Worm (Caenorhabditis elegans): ENCODE results near the gene lron-7.

lron-7 gene

DNA sequence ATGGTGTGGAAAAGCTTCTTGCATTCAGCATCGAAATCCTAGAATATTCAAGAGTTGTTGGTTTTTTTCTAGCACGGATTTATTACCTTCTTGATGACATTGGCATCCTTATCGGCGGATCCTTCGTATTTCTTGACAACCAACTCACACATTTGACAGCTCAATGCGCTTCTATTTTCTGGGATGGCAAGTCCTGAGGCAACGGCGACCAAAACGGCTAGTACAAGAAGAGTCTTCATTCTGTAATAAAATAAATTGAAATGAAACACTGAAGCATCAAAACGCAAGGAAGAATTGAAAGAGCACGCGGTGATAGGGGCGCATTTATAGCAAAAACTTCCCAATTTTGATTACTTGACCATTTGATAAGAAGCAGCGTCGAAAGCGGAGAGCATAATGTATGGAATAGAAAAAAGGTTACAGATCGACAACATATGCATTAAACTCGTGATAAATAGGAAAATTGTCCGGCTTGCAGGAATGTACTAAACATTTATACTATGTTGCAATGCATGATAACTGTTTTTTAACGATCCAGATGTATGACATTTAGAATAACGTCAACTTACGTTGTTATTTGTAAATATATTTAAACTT lies 28.3 kb downstream of the lron-7 start, which contains the start of gene spp-5 (continued):
- TF ChIP-seq ceh-82 (tag; optimal IDR thresholded peaks at IDR 0.05) = no peak
- no peak for TF ChIP-seq hlh-4 (tag; optimal IDR thresholded peaks at IDR 0.05)
- no peak for TF ChIP-seq pqm-1 (tag; optimal IDR thresholded peaks at IDR 0.05)
- no peak for TF ChIP-seq nhr-11 (tag; optimal IDR thresholded peaks at IDR 0.05)
- TF ChIP-seq unc-86 (tag; optimal IDR thresholded peaks at IDR 0.05) = no peak
- no peak for TF ChIP-seq fkh-4 (tag; optimal IDR thresholded peaks at IDR 0.05; ENCODE audit: borderline replicate concordance)
- no peak for TF ChIP-seq sptf-1 (tag; optimal IDR thresholded peaks at IDR 0.05)
- no peak for TF ChIP-seq ztf-11 (tag; optimal IDR thresholded peaks at IDR 0.05)
- TF ChIP-seq elt-2 (tag; optimal IDR thresholded peaks at IDR 0.05) = peak; percentile 95
- TF ChIP-seq fos-1 (tag; optimal IDR thresholded peaks at IDR 0.05) = no peak
- no peak for TF ChIP-seq tbx-2 (tag; optimal IDR thresholded peaks at IDR 0.05)
- TF ChIP-seq C34B4.2 (tag; optimal IDR thresholded peaks at IDR 0.05) = no peak
- TF ChIP-seq nhr-76 (tag; optimal IDR thresholded peaks at IDR 0.05) = no peak
- TF ChIP-seq swsn-7 (tag; optimal IDR thresholded peaks at IDR 0.05) = no peak
- no peak for TF ChIP-seq Y116A8C.19 (tag; optimal IDR thresholded peaks at IDR 0.05; ENCODE audit: borderline replicate concordance)
- no peak for TF ChIP-seq lsy-2 (tag; optimal IDR thresholded peaks at IDR 0.05)
- no peak for TF ChIP-seq irx-1 (tag; optimal IDR thresholded peaks at IDR 0.05)
- TF ChIP-seq ceh-90 (tag; optimal IDR thresholded peaks at IDR 0.05) = no peak
- TF ChIP-seq elt-3 (tag; optimal IDR thresholded peaks at IDR 0.05) = no peak
- TF ChIP-seq alr-1 (tag; optimal IDR thresholded peaks at IDR 0.05; ENCODE audit: borderline replicate concordance) = no peak
- TF ChIP-seq pax-3 (tag; optimal IDR thresholded peaks at IDR 0.05) = no peak
- no peak for TF ChIP-seq unc-98 (GFP tag; IDR thresholded peaks at IDR 0.05)
- TF ChIP-seq ceh-8 (GFP tag; optimal IDR thresholded peaks at IDR 0.05) = no peak
- TF ChIP-seq egl-13 (tag; optimal IDR thresholded peaks at IDR 0.05) = no peak

DNA sequence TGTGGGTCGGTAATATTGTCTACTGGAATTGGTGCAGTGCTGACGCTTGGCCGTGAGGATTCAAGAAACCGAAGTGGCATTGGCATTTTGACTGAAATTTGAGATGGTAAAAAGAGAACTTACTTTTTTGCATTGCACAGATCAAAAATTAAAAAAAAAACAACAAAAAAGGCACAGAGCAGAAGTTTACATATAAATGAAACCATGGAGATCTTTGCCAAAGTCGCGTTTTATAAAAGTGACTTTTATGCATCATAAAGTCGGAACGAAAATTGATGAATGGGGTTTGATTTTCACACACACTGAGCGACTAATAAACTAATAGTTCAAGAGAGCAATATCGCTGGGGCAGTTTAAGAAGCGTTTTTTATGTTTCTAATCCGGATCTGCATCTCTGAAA lies 30.4 kb downstream of the lron-7 start, which contains the start of gene T08A9.13:
TSS of gene T08A9.13 (minus strand) at position 101 of the 400 bp plus-strand sequence.
- TF ChIP-seq rnt-1 (tag; optimal IDR thresholded peaks at IDR 0.05) (no peak), pax-3 (tag; optimal IDR thresholded peaks at IDR 0.05) (no peak), ceh-63 (GFP tag; optimal IDR thresholded peaks at IDR 0.05) (no peak), efl-1 (optimal IDR thresholded peaks at IDR 0.05) (no peak), efl-1 (GFP tag; optimal IDR thresholded peaks at IDR 0.05 in 1 of 2) (no peak), mab-9 (GFP tag; IDR thresholded peaks at IDR 0.05) (no peak), zip-4 (GFP tag; optimal IDR thresholded peaks at IDR 0.05) (no peak), sptf-1 (tag; optimal IDR thresholded peaks at IDR 0.05) (no peak), nhr-20 (tag; optimal IDR thresholded peaks at IDR 0.05) (no peak), fkh-8 (tag; optimal IDR thresholded peaks at IDR 0.05) (no peak), C16A3.4 (tag; optimal IDR thresholded peaks at IDR 0.05) (no peak), nhr-11 (tag; optimal IDR thresholded peaks at IDR 0.05) (no peak), C34B4.2 (tag; optimal IDR thresholded peaks at IDR 0.05) (no peak), unc-30 (tag; optimal IDR thresholded peaks at IDR 0.05) (no peak)

DNA sequence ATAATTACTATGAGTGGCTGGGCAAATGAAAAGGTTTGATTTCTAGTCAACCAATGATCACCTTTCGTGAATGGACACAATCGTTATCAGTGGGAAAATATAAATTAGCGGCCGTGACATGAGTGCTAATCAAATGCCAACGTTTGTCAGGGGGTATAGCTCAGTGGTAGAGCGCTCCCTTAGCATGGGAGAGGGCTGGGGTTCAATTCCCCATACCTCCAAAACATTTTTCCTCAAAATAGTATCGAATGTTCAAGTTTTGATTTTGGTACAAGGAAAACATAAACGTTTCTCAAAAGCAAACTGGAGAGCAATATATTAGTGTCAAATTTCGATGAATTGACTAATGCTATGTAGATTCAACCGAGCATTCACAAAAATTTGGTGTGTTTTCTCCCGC lies 31.7 kb downstream of the lron-7 start:
- TF ChIP-seq nhr-76 (tag; optimal IDR thresholded peaks at IDR 0.05) (no peak), egl-13 (tag; optimal IDR thresholded peaks at IDR 0.05) (no peak), efl-1 (optimal IDR thresholded peaks at IDR 0.05) (no peak), efl-1 (GFP tag; optimal IDR thresholded peaks at IDR 0.05 in 1 of 2) (peak in 1 of 2 experiments; percentile 73), elt-2 (tag; optimal IDR thresholded peaks at IDR 0.05) (peak; percentile 64), nhr-47 (tag; optimal IDR thresholded peaks at IDR 0.05) (peak; percentile 54), nhr-28 (tag; optimal IDR thresholded peaks at IDR 0.05) (no peak), nhr-20 (tag; optimal IDR thresholded peaks at IDR 0.05) (peak; percentile 57), zip-4 (GFP tag; optimal IDR thresholded peaks at IDR 0.05) (no peak), nhr-237 (tag; optimal IDR thresholded peaks at IDR 0.05) (no peak), fkh-8 (tag; optimal IDR thresholded peaks at IDR 0.05) (peak; percentile 6), irx-1 (tag; optimal IDR thresholded peaks at IDR 0.05) (no peak), nhr-85 (tag) (peak; percentile 38), snu-23 (GFP tag; optimal IDR thresholded peaks at IDR 0.05) (peak; percentile 29), tlp-1 (tag; optimal IDR thresholded peaks at IDR 0.05) (no peak), unc-62 (GFP tag; optimal IDR thresholded peaks at IDR 0.05) (no peak), ceh-8 (GFP tag; optimal IDR thresholded peaks at IDR 0.05) (no peak), lin-35 (GFP tag; optimal IDR thresholded peaks at IDR 0.05) (peak in 1 of 2 experiments; percentile 44), hpl-2 (GFP tag; optimal IDR thresholded peaks at IDR 0.05) (no peak), tbx-2 (tag; optimal IDR thresholded peaks at IDR 0.05) (no peak), ets-5 (GFP tag; IDR thresholded peaks at IDR 0.05) (no peak), lin-14 (GFP tag; optimal IDR thresholded peaks at IDR 0.05) (peak; percentile 1), aha-1 (tag; optimal IDR thresholded peaks at IDR 0.05) (no peak), mep-1 (tag; optimal IDR thresholded peaks at IDR 0.05) (peak; percentile 10), nhr-11 (tag; optimal IDR thresholded peaks at IDR 0.05) (no peak), nhr-71 (tag; optimal IDR thresholded peaks at IDR 0.05) (peak; percentile 34), dsc-1 (tag; optimal IDR thresholded peaks at IDR 0.05) (no peak)
